3 fruit fly cellular contexts compared by ENCODE assay signal in genomic region chrX:11511955-11512354, dm6.
A peak's percentile ranks its signal among the peaks of the same experiment; 100 is the strongest.
TF ChIP-seq lines count a peak whose summit lies in the region.

No protein-coding gene starts in this region.

- no peak for TF ChIP-seq CTCF in whole organism, embryonic (GFP tag; optimal IDR thresholded peaks at IDR 0.05; lab: Kevin White, UChicago)

TF ChIP-seq in whole organism, embryonic, 481 proteins besides CTCF, POLR2A, EP300 and RAD21:
- TF ChIP-seq CG14441 (GFP tag; IDR thresholded peaks at IDR 0.05; lab: Robert Waterston, UW): 0 out of 2 replicates have a peak, but pooled peaks have one; percentile 6
- no peak for TF ChIP-seq Lpt (GFP tag; optimal IDR thresholded peaks at IDR 0.05; lab: Kevin White, UChicago)
- no peak for TF ChIP-seq CHES-1-like (GFP tag; optimal IDR thresholded peaks at IDR 0.05; lab: Kevin White, UChicago)
- TF ChIP-seq Mrtf (GFP tag; IDR thresholded peaks at IDR 0.05; lab: Robert Waterston, UW): 0 out of 3 replicates have a peak, but pooled peaks have one; percentile 20
- TF ChIP-seq ftz-f1 (GFP tag; optimal IDR thresholded peaks at IDR 0.05; lab: Kevin White, UChicago): peak; percentile 7
- peak; percentile 55; the same call in 1 of the 2 replicates for TF ChIP-seq crol (GFP tag; IDR thresholded peaks at IDR 0.05; lab: Robert Waterston, UW)

TF ChIP-seq in whole organism, prepupa, 60 proteins besides CTCF, POLR2A, EP300 and RAD21:
- no peak for TF ChIP-seq Lpt (GFP tag; optimal IDR thresholded peaks at IDR 0.05; lab: Kevin White, UChicago)
- no peak for TF ChIP-seq Hr38 (GFP tag; optimal IDR thresholded peaks at IDR 0.05; lab: Kevin White, UChicago)
- TF ChIP-seq OdsH (GFP tag; optimal IDR thresholded peaks at IDR 0.05; lab: Kevin White, UChicago): no peak
- no peak for TF ChIP-seq Gug (GFP tag; IDR thresholded peaks at IDR 0.05; lab: Robert Waterston, UW)
- TF ChIP-seq CG11762 (GFP tag; optimal IDR thresholded peaks at IDR 0.05; lab: Kevin White, UChicago; ENCODE audit: insufficient read depth): no peak
- TF ChIP-seq Eip78C (GFP tag; lab: Kevin White, UChicago): peak; percentile 59
- no peak for TF ChIP-seq CG7368 (GFP tag; optimal IDR thresholded peaks at IDR 0.05; lab: Kevin White, UChicago)
- TF ChIP-seq Smox (GFP tag; optimal IDR thresholded peaks at IDR 0.05; lab: Kevin White, UChicago): no peak
TF ChIP-seq in whole organism, prepupa: peak in this region for 1.

TF ChIP-seq in whole organism, pupa, 21 proteins besides CTCF, POLR2A, EP300 and RAD21:
- TF ChIP-seq gl (tag; optimal IDR thresholded peaks at IDR 0.05; lab: Kevin White, UChicago) (no peak), Ets98B (GFP tag; IDR thresholded peaks at IDR 0.05; lab: Robert Waterston, UW) (no peak), CG8159 (tag; optimal IDR thresholded peaks at IDR 0.05; lab: Kevin White, UChicago) (no peak), CG15710 (tag; optimal IDR thresholded peaks at IDR 0.05; lab: Kevin White, UChicago) (no peak), CG32121 (GFP tag; IDR thresholded peaks at IDR 0.05; lab: Robert Waterston, UW) (0 out of 2 replicates have a peak, but pooled peaks have one; percentile 15), CG17806 (tag; optimal IDR thresholded peaks at IDR 0.05; lab: Kevin White, UChicago) (no peak), fd96Ca (GFP tag; IDR thresholded peaks at IDR 0.05; lab: Robert Waterston, UW) (no peak), Snoo (tag; optimal IDR thresholded peaks at IDR 0.05; lab: Kevin White, UChicago) (no peak)
